In genomic region chr3L:19618072-19618958, dm6 we compare ENCODE assay signal across 1 fruit fly cellular context.
TF ChIP-seq lines count a peak whose summit lies in the region.

Gene asf1 (plus strand): TSS chr3L:19618894.

TF ChIP-seq in whole organism, embryonic, 481 proteins besides CTCF, POLR2A, EP300 and RAD21 (continued from another document and continues in another):
- TF ChIP-seq Bteb2 (GFP tag; optimal IDR thresholded peaks at IDR 0.05; lab: Kevin White, UChicago) (no peak), Mes4 (GFP tag; optimal IDR thresholded peaks at IDR 0.05; lab: Kevin White, UChicago) (no peak), CG14667 (GFP tag; IDR thresholded peaks at IDR 0.05; lab: Robert Waterston, UW) (no peak), schlank (tag; optimal IDR thresholded peaks at IDR 0.05; lab: Kevin White, UChicago) (no peak), Hand (GFP tag; optimal IDR thresholded peaks at IDR 0.05; lab: Kevin White, UChicago) (no peak), H15 (GFP tag; IDR thresholded peaks at IDR 0.05; lab: Robert Waterston, UW) (no peak), run (tag; optimal IDR thresholded peaks at IDR 0.05; lab: Kevin White, UChicago) (no peak), pho (GFP tag; optimal IDR thresholded peaks at IDR 0.05; lab: Kevin White, UChicago) (peak; percentile 49), CG9727 (GFP tag; optimal IDR thresholded peaks at IDR 0.05; lab: Kevin White, UChicago) (peak; percentile 31), HLHmδ (GFP tag; optimal IDR thresholded peaks at IDR 0.05; lab: Kevin White, UChicago) (no peak), pum (GFP tag; optimal IDR thresholded peaks at IDR 0.05; lab: Kevin White, UChicago) (peak; percentile 10), Side (GFP tag; optimal IDR thresholded peaks at IDR 0.05; lab: Kevin White, UChicago) (no peak), CG17359 (tag; optimal IDR thresholded peaks at IDR 0.05; lab: Kevin White, UChicago) (no peak), CG8944 (GFP tag; optimal IDR thresholded peaks at IDR 0.05; lab: Kevin White, UChicago) (no peak), ERR (GFP tag; optimal IDR thresholded peaks at IDR 0.05; lab: Kevin White, UChicago) (no peak), otp (GFP tag; IDR thresholded peaks at IDR 0.05; lab: Robert Waterston, UW) (no peak), Mrtf (GFP tag; IDR thresholded peaks at IDR 0.05; lab: Robert Waterston, UW) (no peak), rib (GFP tag; IDR thresholded peaks at IDR 0.05; lab: Robert Waterston, UW) (peak; percentile 58; the same call in 1 of the 2 replicates), jing (GFP tag; optimal IDR thresholded peaks at IDR 0.05; lab: Kevin White, UChicago) (no peak), H2.0 (GFP tag; IDR thresholded peaks at IDR 0.05; lab: Robert Waterston, UW) (no peak), gro (GFP tag; optimal IDR thresholded peaks at IDR 0.05; lab: Kevin White, UChicago) (no peak), slp2 (GFP tag; optimal IDR thresholded peaks at IDR 0.05; lab: Kevin White, UChicago) (no peak), ci (GFP tag; IDR thresholded peaks at IDR 0.05; lab: Robert Waterston, UW) (no peak), lmd (GFP tag; IDR thresholded peaks at IDR 0.05; lab: Robert Waterston, UW) (no peak), HmgD (GFP tag; optimal IDR thresholded peaks at IDR 0.05; lab: Kevin White, UChicago) (no peak), chn (GFP tag; optimal IDR thresholded peaks at IDR 0.05; lab: Kevin White, UChicago) (peak; percentile 6), so (GFP tag; IDR thresholded peaks at IDR 0.05; lab: Robert Waterston, UW) (no peak), Nf-YC (tag; optimal IDR thresholded peaks at IDR 0.05; lab: Kevin White, UChicago) (no peak), Abd-B (GFP tag; optimal IDR thresholded peaks at IDR 0.05; lab: Kevin White, UChicago) (no peak), Camta (GFP tag; optimal IDR thresholded peaks at IDR 0.05; lab: Kevin White, UChicago) (no peak), E2f1 (GFP tag; IDR thresholded peaks at IDR 0.05; lab: Robert Waterston, UW) (peak; percentile 51; the same call in 1 of the 2 replicates), Mad (GFP tag; optimal IDR thresholded peaks at IDR 0.05; lab: Kevin White, UChicago) (no peak), slou (GFP tag; optimal IDR thresholded peaks at IDR 0.05; lab: Kevin White, UChicago) (no peak), CG1529 (GFP tag; optimal IDR thresholded peaks at IDR 0.05; lab: Kevin White, UChicago) (no peak), Hr39 (optimal IDR thresholded peaks at IDR 0.05; lab: Kevin White, UChicago) (no peak), Rx (GFP tag; IDR thresholded peaks at IDR 0.05; lab: Robert Waterston, UW) (no peak), Max (GFP tag; optimal IDR thresholded peaks at IDR 0.05; lab: Kevin White, UChicago) (no peak), lola (GFP tag; optimal IDR thresholded peaks at IDR 0.05; lab: Kevin White, UChicago) (no peak), HLH4C (GFP tag; IDR thresholded peaks at IDR 0.05; lab: Robert Waterston, UW; ENCODE audit: partially characterized antibody) (peak; percentile 64), tin (GFP tag; optimal IDR thresholded peaks at IDR 0.05; lab: Kevin White, UChicago) (peak; percentile 14), NFAT (GFP tag; IDR thresholded peaks at IDR 0.05; lab: Robert Waterston, UW) (no peak), Oli (tag; optimal IDR thresholded peaks at IDR 0.05; lab: Kevin White, UChicago) (no peak), CG2199 (GFP tag; IDR thresholded peaks at IDR 0.05; lab: Robert Waterston, UW) (no peak), CG12942 (GFP tag; optimal IDR thresholded peaks at IDR 0.05; lab: Kevin White, UChicago) (peak; percentile 21), CG10543 (GFP tag; optimal IDR thresholded peaks at IDR 0.05; lab: Kevin White, UChicago) (no peak), CG17802 (tag; optimal IDR thresholded peaks at IDR 0.05; lab: Kevin White, UChicago) (no peak), maf-S (GFP tag; optimal IDR thresholded peaks at IDR 0.05; lab: Kevin White, UChicago) (no peak), CG8765 (GFP tag; IDR thresholded peaks at IDR 0.05; lab: Robert Waterston, UW) (no peak), CG2202 (tag; optimal IDR thresholded peaks at IDR 0.05; lab: Kevin White, UChicago) (no peak), CG42726 (GFP tag; IDR thresholded peaks at IDR 0.05; lab: Robert Waterston, UW; ENCODE audit: partially characterized antibody) (peak; percentile 43; the same call in 1 of the 2 replicates), phol (tag; optimal IDR thresholded peaks at IDR 0.05; lab: Kevin White, UChicago) (peak; percentile 42), Drgx (GFP tag; IDR thresholded peaks at IDR 0.05; lab: Robert Waterston, UW) (peak; percentile 51), CG16779 (GFP tag; IDR thresholded peaks at IDR 0.05; lab: Robert Waterston, UW) (no peak), az2 (GFP tag; optimal IDR thresholded peaks at IDR 0.05; lab: Kevin White, UChicago) (peak; percentile 18), CG3726 (GFP tag; IDR thresholded peaks at IDR 0.05; lab: Robert Waterston, UW) (no peak), pfk (GFP tag; optimal IDR thresholded peaks at IDR 0.05; lab: Kevin White, UChicago) (no peak), CG2129 (GFP tag; IDR thresholded peaks at IDR 0.05; lab: Robert Waterston, UW; ENCODE audit: partially characterized antibody) (peak; percentile 47), CG5245 (GFP tag; optimal IDR thresholded peaks at IDR 0.05; lab: Kevin White, UChicago) (no peak), CG13775 (GFP tag; optimal IDR thresholded peaks at IDR 0.05; lab: Kevin White, UChicago) (peak; percentile 9), yki (optimal IDR thresholded peaks at IDR 0.05; lab: Kevin White, UChicago) (no peak), CG11398 (GFP tag; optimal IDR thresholded peaks at IDR 0.05; lab: Kevin White, UChicago) (peak; percentile 30), cwo (GFP tag; optimal IDR thresholded peaks at IDR 0.05; lab: Kevin White, UChicago) (no peak), Awh (GFP tag; IDR thresholded peaks at IDR 0.05; lab: Robert Waterston, UW) (no peak), ap (GFP tag; IDR thresholded peaks at IDR 0.05; lab: Robert Waterston, UW) (no peak), CG11456 (GFP tag; IDR thresholded peaks at IDR 0.05; lab: Robert Waterston, UW) (0 out of 3 replicates have a peak, but pooled peaks have one; percentile 30), peb (GFP tag; IDR thresholded peaks at IDR 0.05; lab: Robert Waterston, UW) (no peak), ara (GFP tag; IDR thresholded peaks at IDR 0.05; lab: Robert Waterston, UW) (no peak), ro (GFP tag; IDR thresholded peaks at IDR 0.05; lab: Robert Waterston, UW) (no peak), CG7928 (GFP tag; optimal IDR thresholded peaks at IDR 0.05; lab: Kevin White, UChicago) (no peak), cad (GFP tag; optimal IDR thresholded peaks at IDR 0.05; lab: Kevin White, UChicago) (no peak), h (optimal IDR thresholded peaks at IDR 0.05; lab: Kevin White, UChicago) (no peak), B-H2 (GFP tag; optimal IDR thresholded peaks at IDR 0.05; lab: Kevin White, UChicago) (no peak), grn (GFP tag; optimal IDR thresholded peaks at IDR 0.05; lab: Kevin White, UChicago) (no peak), Doc3 (GFP tag; IDR thresholded peaks at IDR 0.05; lab: Robert Waterston, UW; ENCODE audit: partially characterized antibody) (peak; percentile 67), Atf6 (GFP tag; IDR thresholded peaks at IDR 0.05; lab: Robert Waterston, UW) (no peak), Meics (GFP tag; optimal IDR thresholded peaks at IDR 0.05; lab: Kevin White, UChicago) (peak; percentile 42), gsb-n (tag; optimal IDR thresholded peaks at IDR 0.05; lab: Kevin White, UChicago) (no peak), seq (GFP tag; IDR thresholded peaks at IDR 0.05; lab: Robert Waterston, UW) (no peak), cato (GFP tag; optimal IDR thresholded peaks at IDR 0.05; lab: Kevin White, UChicago; ENCODE audit: borderline replicate concordance) (no peak), ham (GFP tag; IDR thresholded peaks at IDR 0.05; lab: Robert Waterston, UW) (no peak), CG7357 (GFP tag; IDR thresholded peaks at IDR 0.05; lab: Robert Waterston, UW) (no peak), CG15479 (GFP tag; optimal IDR thresholded peaks at IDR 0.05; lab: Kevin White, UChicago) (peak; percentile 53), HHEX (GFP tag; optimal IDR thresholded peaks at IDR 0.05; lab: Kevin White, UChicago) (no peak), CG9817 (tag; optimal IDR thresholded peaks at IDR 0.05; lab: Kevin White, UChicago) (no peak), CG11093 (GFP tag; IDR thresholded peaks at IDR 0.05; lab: Robert Waterston, UW) (no peak), ttk (GFP tag; IDR thresholded peaks at IDR 0.05; lab: Robert Waterston, UW) (no peak), CG6654 (GFP tag; optimal IDR thresholded peaks at IDR 0.05; lab: Kevin White, UChicago) (no peak), da (GFP tag; optimal IDR thresholded peaks at IDR 0.05; lab: Kevin White, UChicago) (no peak), Xrp1 (GFP tag; IDR thresholded peaks at IDR 0.05; lab: Robert Waterston, UW) (no peak), CG2712 (tag; optimal IDR thresholded peaks at IDR 0.05; lab: Kevin White, UChicago) (peak; percentile 15), mirr (GFP tag; optimal IDR thresholded peaks at IDR 0.05; lab: Kevin White, UChicago) (no peak), CG1024 (GFP tag; IDR thresholded peaks at IDR 0.05; lab: Robert Waterston, UW) (no peak), CG8089 (GFP tag; optimal IDR thresholded peaks at IDR 0.05; lab: Kevin White, UChicago) (peak; percentile 9), unpg (GFP tag; optimal IDR thresholded peaks at IDR 0.05; lab: Kevin White, UChicago) (no peak), Lpt (GFP tag; optimal IDR thresholded peaks at IDR 0.05; lab: Kevin White, UChicago) (no peak), CG17361 (GFP tag; IDR thresholded peaks at IDR 0.05; lab: Robert Waterston, UW) (no peak; the same call in 1 of the 3 replicates), Doc2 (GFP tag; IDR thresholded peaks at IDR 0.05; lab: Robert Waterston, UW) (no peak), Hmr (GFP tag; optimal IDR thresholded peaks at IDR 0.05; lab: Kevin White, UChicago) (peak; percentile 51), D (optimal IDR thresholded peaks at IDR 0.05; lab: Kevin White, UChicago) (peak; percentile 63), D (GFP tag; optimal IDR thresholded peaks at IDR 0.05; lab: Kevin White, UChicago) (no peak), tx (GFP tag; optimal IDR thresholded peaks at IDR 0.05; lab: Kevin White, UChicago) (peak; percentile 40), CG2116 (GFP tag; optimal IDR thresholded peaks at IDR 0.05; lab: Kevin White, UChicago) (peak; percentile 75), CG12659 (GFP tag; optimal IDR thresholded peaks at IDR 0.05; lab: Kevin White, UChicago) (peak; percentile 70), Sox100B (GFP tag; optimal IDR thresholded peaks at IDR 0.05; lab: Kevin White, UChicago) (no peak), en (GFP tag; optimal IDR thresholded peaks at IDR 0.05; lab: Kevin White, UChicago) (no peak), Dfd (GFP tag; optimal IDR thresholded peaks at IDR 0.05; lab: Kevin White, UChicago) (no peak), CG15601 (tag; optimal IDR thresholded peaks at IDR 0.05; lab: Kevin White, UChicago) (peak; percentile 11), vvl (GFP tag; IDR thresholded peaks at IDR 0.05; lab: Robert Waterston, UW) (peak; percentile 11; the same call in 1 of the 2 replicates), stc (GFP tag; IDR thresholded peaks at IDR 0.05; lab: Robert Waterston, UW) (no peak), esg (GFP tag; conservative IDR thresholded peaks at IDR 0.05; lab: Robert Waterston, UW) (no peak), CG34422 (GFP tag; IDR thresholded peaks at IDR 0.05; lab: Robert Waterston, UW) (peak; percentile 38; the same call in 1 of the 3 replicates), gfzf (GFP tag; optimal IDR thresholded peaks at IDR 0.05; lab: Kevin White, UChicago) (peak; percentile 85), CG3838 (GFP tag; optimal IDR thresholded peaks at IDR 0.05; lab: Kevin White, UChicago) (no peak), CG12299 (tag; optimal IDR thresholded peaks at IDR 0.05; lab: Kevin White, UChicago) (no peak), nerfin-1 (tag; optimal IDR thresholded peaks at IDR 0.05; lab: Kevin White, UChicago) (peak; percentile 86), hth (optimal IDR thresholded peaks at IDR 0.05; lab: Kevin White, UChicago) (no peak), lab (GFP tag; optimal IDR thresholded peaks at IDR 0.05; lab: Kevin White, UChicago) (no peak), dpn (GFP tag; optimal IDR thresholded peaks at IDR 0.05; lab: Kevin White, UChicago) (no peak), klu (GFP tag; IDR thresholded peaks at IDR 0.05; lab: Robert Waterston, UW) (no peak), Hey (tag; optimal IDR thresholded peaks at IDR 0.05; lab: Kevin White, UChicago) (no peak), CG34376 (GFP tag; optimal IDR thresholded peaks at IDR 0.05; lab: Kevin White, UChicago) (no peak), wor (GFP tag; IDR thresholded peaks at IDR 0.05; lab: Robert Waterston, UW) (no peak), CHES-1-like (GFP tag; optimal IDR thresholded peaks at IDR 0.05; lab: Kevin White, UChicago) (peak; percentile 68), caup (GFP tag; optimal IDR thresholded peaks at IDR 0.05; lab: Kevin White, UChicago; ENCODE audit: severe bottlenecking) (no peak), hb (GFP tag; IDR thresholded peaks at IDR 0.05; lab: Robert Waterston, UW; ENCODE audit: partially characterized antibody) (peak; percentile 73; the same call in 1 of the 3 replicates), CG18764 (GFP tag; optimal IDR thresholded peaks at IDR 0.05; lab: Kevin White, UChicago) (no peak), CG12071 (GFP tag; optimal IDR thresholded peaks at IDR 0.05; lab: Kevin White, UChicago) (no peak), CG1832 (GFP tag; optimal IDR thresholded peaks at IDR 0.05; lab: Kevin White, UChicago) (no peak), CG11696 (GFP tag; IDR thresholded peaks at IDR 0.05; lab: Robert Waterston, UW) (peak; percentile 80), CG6791 (GFP tag; IDR thresholded peaks at IDR 0.05; lab: Robert Waterston, UW; ENCODE audit: partially characterized antibody) (peak; percentile 67), dmrt99B (tag; optimal IDR thresholded peaks at IDR 0.05; lab: Kevin White, UChicago) (no peak), org-1 (GFP tag; optimal IDR thresholded peaks at IDR 0.05; lab: Kevin White, UChicago) (no peak), CG18599 (GFP tag; optimal IDR thresholded peaks at IDR 0.05; lab: Kevin White, UChicago) (no peak), CG4854 (GFP tag; optimal IDR thresholded peaks at IDR 0.05; lab: Kevin White, UChicago) (no peak), CG32532 (GFP tag; IDR thresholded peaks at IDR 0.05; lab: Robert Waterston, UW) (0 out of 2 replicates have a peak, but pooled peaks have one; percentile 17), CG11560 (tag; IDR thresholded peaks at IDR 0.05; lab: Robert Waterston, UW) (no peak), tio (GFP tag; optimal IDR thresholded peaks at IDR 0.05; lab: Kevin White, UChicago) (no peak), CG10267 (tag; optimal IDR thresholded peaks at IDR 0.05; lab: Kevin White, UChicago) (peak; percentile 66)
